Worm (Caenorhabditis elegans): Measurements from ENCODE around the gene T24A6.17.
"Not testable (repeated sequence)": the region's sequence is repeated elsewhere in the genome, so short reads cannot be mapped to it uniquely, and the experiment has no call there.

ce11 chrV:3597052-3597451, 32.8 kb upstream of the T24A6.17 start, which contains the start of gene srh-212:
- TF ChIP-seq lsy-2 (tag; optimal IDR thresholded peaks at IDR 0.05); elt-3 (tag; optimal IDR thresholded peaks at IDR 0.05); pha-4 (tag; optimal IDR thresholded peaks at IDR 0.05); ham-2 (GFP tag; optimal IDR thresholded peaks at IDR 0.05); lin-13 (tag; optimal IDR thresholded peaks at IDR 0.05); mab-5 (tag; optimal IDR thresholded peaks at IDR 0.05); mep-1 (tag; optimal IDR thresholded peaks at IDR 0.05); ces-1 (GFP tag; optimal IDR thresholded peaks at IDR 0.05); unc-39 (tag; optimal IDR thresholded peaks at IDR 0.05); nhr-2 (tag; optimal IDR thresholded peaks at IDR 0.05): not testable (repeated sequence)

Measured in whole organism, mixed stage, embryonic.